Worm (Caenorhabditis elegans) whole organism, L2 larva: ENCODE data around the gene nlp-14.
A peak's percentile ranks its signal among the peaks of the same experiment; 100 is the strongest.

Source experiments
- C34F6.9 ChIP-seq: fragments of 150-350 bp; optimal IDR thresholded peaks from 2 replicates; lab custom pipeline; 2014; ENCODE audit warnings: missing biosample characterization, missing genetic modification characterization
- F13H6.1 ChIP-seq: sonication (generic microtip); optimal IDR thresholded peaks from 2 replicates; lab custom pipeline; 2016; ENCODE audit warnings: missing genetic modification characterization, missing compliant biosample characterization
- R02D3.7 ChIP-seq: fragments of 150-350 bp; optimal IDR thresholded peaks from 2 replicates; lab custom pipeline; 2014; ENCODE audit warnings: missing biosample characterization, missing genetic modification characterization
- Y55F3AM.14 ChIP-seq: fragments of 200-800 bp; sonication (Bioruptor generic); optimal IDR thresholded peaks from 2 replicates; lab custom pipeline; 2018; ENCODE audit warnings: mild to moderate bottlenecking, missing genetic modification characterization, missing compliant biosample characterization
- aly-2 ChIP-seq: fragments of 150-350 bp; optimal IDR thresholded peaks from 2 replicates; lab custom pipeline; 2014; ENCODE audit warnings: missing biosample characterization, missing genetic modification characterization
- ama-1 ChIP-seq: fragments of 150-350 bp; optimal IDR thresholded peaks from 2 replicates; lab custom pipeline; 2018; ENCODE audit warnings: inconsistent platforms
- blmp-1 ChIP-seq: sonication (generic microtip); optimal IDR thresholded peaks from 2 replicates; lab custom pipeline; 2017; ENCODE audit warnings: missing genetic modification characterization, mild to moderate bottlenecking, missing compliant biosample characterization, antibody characterized with exemption, moderate library complexity; ENCODE audit not compliant: insufficient read depth
- ceh-16 ChIP-seq: fragments of 150-350 bp; optimal IDR thresholded peaks from 2 replicates; lab custom pipeline; 2014; ENCODE audit warnings: missing biosample characterization, missing genetic modification characterization
- ceh-82 ChIP-seq: fragments of 150-350 bp; optimal IDR thresholded peaks from 2 replicates; lab custom pipeline; 2014; ENCODE audit warnings: missing biosample characterization, missing genetic modification characterization
- dmd-4 ChIP-seq: sonication (generic microtip); optimal IDR thresholded peaks from 2 replicates; lab custom pipeline; 2017; ENCODE audit warnings: missing biosample characterization, missing genetic modification characterization
- egl-27 ChIP-seq: sonication (generic microtip); optimal IDR thresholded peaks from 3 replicates; lab custom pipeline; 2017; ENCODE audit warnings: missing biosample characterization, missing genetic modification reagents, missing genetic modification characterization
- elt-1 ChIP-seq: fragments of 150-350 bp; optimal IDR thresholded peaks from 2 replicates; lab custom pipeline; 2014; ENCODE audit warnings: missing biosample characterization, missing genetic modification characterization
- elt-3 ChIP-seq: sonication (generic microtip); optimal IDR thresholded peaks from 2 replicates; lab custom pipeline; 2017; ENCODE audit warnings: missing biosample characterization, missing genetic modification characterization
- fos-1 ChIP-seq: fragments of 150-350 bp; optimal IDR thresholded peaks from 2 replicates; lab custom pipeline; 2014; ENCODE audit warnings: missing biosample characterization, missing genetic modification characterization
- gmeb-1 ChIP-seq: fragments of 150-350 bp; optimal IDR thresholded peaks from 2 replicates; lab custom pipeline; 2014; ENCODE audit warnings: missing biosample characterization, missing genetic modification characterization
- lin-13 ChIP-seq: fragments of 150-350 bp; optimal IDR thresholded peaks from 2 replicates; lab custom pipeline; 2014; ENCODE audit warnings: missing biosample characterization, missing genetic modification reagents, missing genetic modification characterization
- lin-39 ChIP-seq: fragments of 150-350 bp; optimal IDR thresholded peaks from 2 replicates; lab custom pipeline; 2014; ENCODE audit warnings: missing biosample characterization, missing genetic modification reagents, missing genetic modification characterization
- mdl-1 ChIP-seq, 2 experiments: fragments of 150-350 bp in 1 of 2; sonication (generic microtip) in 1 of 2; optimal IDR thresholded peaks; 2 replicates each; lab custom pipeline; 2017; ENCODE audit warnings: missing biosample characterization in 2 of 2, missing genetic modification characterization in 2 of 2
- nhr-10 ChIP-seq: sonication (generic microtip); optimal IDR thresholded peaks from 2 replicates; lab custom pipeline; 2017; ENCODE audit warnings: missing biosample characterization, missing genetic modification characterization
- nhr-21 ChIP-seq: fragments of 150-350 bp; optimal IDR thresholded peaks from 2 replicates; lab custom pipeline; 2014; ENCODE audit warnings: missing biosample characterization, missing genetic modification characterization
- nhr-237 ChIP-seq: fragments of 150-350 bp; optimal IDR thresholded peaks from 2 replicates; lab custom pipeline; 2014; ENCODE audit warnings: missing biosample characterization, missing genetic modification characterization
- nhr-25 ChIP-seq: fragments of 150-350 bp; sonication (generic microtip); optimal IDR thresholded peaks from 3 replicates; lab custom pipeline; 2014; ENCODE audit warnings: missing biosample characterization, missing genetic modification characterization
- nhr-6 ChIP-seq: fragments of 150-350 bp; optimal IDR thresholded peaks from 2 replicates; lab custom pipeline; 2014; ENCODE audit warnings: missing biosample characterization, missing genetic modification characterization
- peb-1 ChIP-seq: fragments of 150-350 bp; optimal IDR thresholded peaks from 2 replicates; lab custom pipeline; 2014; ENCODE audit warnings: missing biosample characterization, missing genetic modification characterization
- skn-1 ChIP-seq: sonication (generic microtip); optimal IDR thresholded peaks from 2 replicates; lab custom pipeline; 2017; ENCODE audit warnings: missing biosample characterization, missing genetic modification characterization
- sma-3 ChIP-seq: sonication (generic microtip); optimal IDR thresholded peaks from 2 replicates; lab custom pipeline; 2016; ENCODE audit warnings: missing genetic modification reagents, missing genetic modification characterization, missing compliant biosample characterization
- sma-9 ChIP-seq, 2 experiments: fragments of 150-350 bp in 1 of 2; sonication (generic microtip) in 1 of 2; optimal IDR thresholded peaks; 2 replicates each; lab custom pipeline; 2014 to 2016; ENCODE audit warnings: missing genetic modification characterization in 2 of 2, mild to moderate bottlenecking in 1 of 2, missing biosample characterization in 1 of 2, missing compliant biosample characterization in 1 of 2, missing genetic modification reagents in 1 of 2, moderate library complexity in 1 of 2
- snpc-4 ChIP-seq: fragments of 150-350 bp; optimal IDR thresholded peaks from 2 replicates; lab custom pipeline; 2014; ENCODE audit warnings: missing biosample characterization, missing genetic modification characterization
- unc-39 ChIP-seq: fragments of 150-350 bp; optimal IDR thresholded peaks from 2 replicates; lab custom pipeline; 2014; ENCODE audit warnings: missing biosample characterization, missing genetic modification characterization
- unc-55 ChIP-seq: fragments of 150-350 bp; sonication (generic microtip); optimal IDR thresholded peaks from 3 replicates; lab custom pipeline; 2014; ENCODE audit warnings: missing biosample characterization, missing genetic modification reagents, missing genetic modification characterization
- zag-1 ChIP-seq: fragments of 150-350 bp; optimal IDR thresholded peaks from 2 replicates; lab custom pipeline; 2014; ENCODE audit warnings: missing biosample characterization, missing genetic modification characterization
- ztf-1 ChIP-seq: fragments of 200-800 bp; sonication (Bioruptor generic); conservative IDR thresholded peaks from 2 replicates; pipeline ENCODE4 v1.3.6; 2022; ENCODE audit warnings: missing genetic modification characterization, missing compliant biosample characterization
- ztf-4 ChIP-seq: fragments of 150-350 bp; optimal IDR thresholded peaks from 2 replicates; lab custom pipeline; 2014; ENCODE audit warnings: missing biosample characterization, missing genetic modification characterization

The nlp-14 gene

ce11 chrX:8905089-8905488 lies 14.1 kb downstream of the nlp-14 start, which contains the start of gene ensh-1:
Gene ensh-1, plus strand, starts transcription at chrX:8905389.
- TF ChIP-seq ama-1 (no peak), elt-1 (tag; lab: Kevin White, UChicago) (no peak), sma-9 (GFP tag; optimal IDR thresholded peaks at IDR 0.05; lab: Kevin White, UChicago) (no peak), sma-9 (tag; optimal IDR thresholded peaks at IDR 0.05; lab: Kevin White, UChicago) (no peak), ceh-82 (tag; lab: Kevin White, UChicago) (no peak)

- TF ChIP-seq elt-1 (tag; lab: Kevin White, UChicago) (no peak), R02D3.7 (no peak), C34F6.9 (tag; lab: Kevin White, UChicago) (no peak), sma-9 (GFP tag; optimal IDR thresholded peaks at IDR 0.05; lab: Kevin White, UChicago) (no peak), sma-9 (tag; optimal IDR thresholded peaks at IDR 0.05; lab: Kevin White, UChicago) (no peak), aly-2 (no peak), snpc-4 (no peak), egl-27 (no peak), peb-1 (tag; lab: Kevin White, UChicago) (no peak)
These were observed 16.3 kb downstream of the nlp-14 start for ce11 chrX:8902920-8903319.

- no peak for TF ChIP-seq nhr-6 (tag; lab: Kevin White, UChicago)
- no peak for TF ChIP-seq F13H6.1
- TF ChIP-seq aly-2: no peak
- no peak for TF ChIP-seq nhr-25 (tag; lab: Kevin White, UChicago)
- no peak for TF ChIP-seq sma-9 (GFP tag; optimal IDR thresholded peaks at IDR 0.05; lab: Kevin White, UChicago)
- no peak for TF ChIP-seq sma-9 (tag; optimal IDR thresholded peaks at IDR 0.05; lab: Kevin White, UChicago)
- TF ChIP-seq ztf-1 (GFP tag; lab: Robert Waterston, UW): no peak
- no peak for TF ChIP-seq sma-3 (GFP tag; lab: Kevin White, UChicago)
- no peak for TF ChIP-seq egl-27
- TF ChIP-seq ztf-4 (tag; lab: Kevin White, UChicago): no peak
- TF ChIP-seq unc-39 (tag; lab: Kevin White, UChicago): no peak
- TF ChIP-seq dmd-4: no peak
These were observed 26.4 kb downstream of the nlp-14 start, which contains the start of gene C13E3.1 for ce11 chrX:8892808-8893207. Gene C13E3.1, plus strand, starts transcription at chrX:8893108.

- TF ChIP-seq Y55F3AM.14 (GFP tag; lab: Kevin White, UChicago): no peak
- peak; percentile 13 for TF ChIP-seq fos-1 (tag; lab: Kevin White, UChicago)
- no peak for TF ChIP-seq ceh-16
- no peak for TF ChIP-seq gmeb-1
- TF ChIP-seq blmp-1: peak; percentile 29
- no peak for TF ChIP-seq lin-13 (GFP tag; lab: Kevin White, UChicago)
- no peak for TF ChIP-seq lin-39 (tag; lab: Kevin White, UChicago)
These were observed 27.8 kb downstream of the nlp-14 start for ce11 chrX:8891393-8891953.

ce11 chrX:8890251-8890755 lies 28.9 kb downstream of the nlp-14 start:
- TF ChIP-seq elt-1 (tag; lab: Kevin White, UChicago) (no peak), skn-1 (tag; lab: Kevin White, UChicago) (no peak), nhr-21 (tag; lab: Kevin White, UChicago) (no peak), lin-39 (tag; lab: Kevin White, UChicago) (no peak), mdl-1 (tag; optimal IDR thresholded peaks at IDR 0.05; lab: Kevin White, UChicago) (no peak), elt-3 (tag; lab: Kevin White, UChicago) (no peak), zag-1 (tag; lab: Kevin White, UChicago) (no peak), nhr-25 (tag; lab: Kevin White, UChicago) (no peak), nhr-10 (tag; lab: Kevin White, UChicago) (no peak)

- no peak for TF ChIP-seq nhr-237
- TF ChIP-seq unc-55: peak; percentile 26
These were observed 30.4 kb downstream of the nlp-14 start for ce11 chrX:8888835-8889234.
